Fruit fly (Drosophila melanogaster) whole organism, prepupa: ENCODE data around the gene CG31321.

Source experiments
- Blimp-1 ChIP-seq: fragments of 200-800 bp; sonication (Bioruptor generic); optimal IDR thresholded peaks from 3 replicates; lab custom pipeline; 2017; ENCODE audit warnings: missing biosample characterization, missing genetic modification characterization, mild to moderate bottlenecking, moderate library complexity, missing genetic modification reagents
- CG11294 ChIP-seq: fragments of 200-800 bp; sonication (Bioruptor generic); IDR thresholded peaks from 2 replicates; pipeline ENCODE4 v1.3.6; 2022; ENCODE audit warnings: missing biosample characterization, missing genetic modification characterization
- CG8319 ChIP-seq: fragments of 200-800 bp; sonication (Bioruptor generic); optimal IDR thresholded peaks from 3 replicates; lab custom pipeline; 2016; ENCODE audit warnings: missing biosample characterization, missing genetic modification characterization
- CG8632 ChIP-seq: fragments of 200-800 bp; sonication (Bioruptor generic); optimal IDR thresholded peaks from 3 replicates; lab custom pipeline; 2016; ENCODE audit warnings: missing biosample characterization, missing genetic modification characterization
- Eip93F ChIP-seq: fragments of 200-800 bp; sonication (Bioruptor generic); optimal IDR thresholded peaks from 2 replicates; lab custom pipeline; 2016; ENCODE audit warnings: missing biosample characterization, mild to moderate bottlenecking, missing genetic modification characterization
- Gug ChIP-seq: fragments of 200-800 bp; sonication (Bioruptor generic); IDR thresholded peaks from 2 replicates; pipeline ENCODE4 v1.3.6; 2022; ENCODE audit warnings: missing biosample characterization, missing genetic modification characterization
- Hr39 ChIP-seq: fragments of 200-800 bp; sonication (Bioruptor generic); optimal IDR thresholded peaks from 2 replicates; lab custom pipeline; 2016; ENCODE audit warnings: missing biosample characterization, missing genetic modification characterization
- Lpt ChIP-seq: fragments of 200-800 bp; sonication (Bioruptor generic); optimal IDR thresholded peaks from 3 replicates; lab custom pipeline; 2016; ENCODE audit warnings: missing biosample characterization, missing genetic modification characterization
- Met ChIP-seq: fragments of 200-800 bp; sonication (Bioruptor generic); optimal IDR thresholded peaks from 3 replicates; lab custom pipeline; 2016; ENCODE audit warnings: missing biosample characterization, missing genetic modification characterization
- OdsH ChIP-seq: fragments of 200-800 bp; sonication (Bioruptor generic); optimal IDR thresholded peaks from 3 replicates; lab custom pipeline; 2016; ENCODE audit warnings: missing biosample characterization, missing genetic modification characterization
- acj6 ChIP-seq: fragments of 200-800 bp; sonication (Bioruptor generic); optimal IDR thresholded peaks from 3 replicates; lab custom pipeline; 2016; ENCODE audit warnings: missing biosample characterization, missing genetic modification characterization
- dac ChIP-seq: fragments of 200-800 bp; sonication (Bioruptor generic); optimal IDR thresholded peaks from 2 replicates; lab custom pipeline; 2017; ENCODE audit warnings: missing biosample characterization, mild to moderate bottlenecking, missing genetic modification characterization
- esn ChIP-seq: fragments of 200-800 bp; sonication (Bioruptor generic); optimal IDR thresholded peaks from 2 replicates; lab custom pipeline; 2016; ENCODE audit warnings: missing biosample characterization, mild to moderate bottlenecking, missing genetic modification characterization, moderate library complexity
- salr ChIP-seq, 2 experiments: fragments of 200-800 bp; sonication (Bioruptor generic); optimal IDR thresholded peaks; 3 replicates each; lab custom pipeline; 2016 to 2018; ENCODE audit warnings: missing biosample characterization in 2 of 2, missing genetic modification characterization in 2 of 2, mild to moderate bottlenecking in 1 of 2

DNA sequence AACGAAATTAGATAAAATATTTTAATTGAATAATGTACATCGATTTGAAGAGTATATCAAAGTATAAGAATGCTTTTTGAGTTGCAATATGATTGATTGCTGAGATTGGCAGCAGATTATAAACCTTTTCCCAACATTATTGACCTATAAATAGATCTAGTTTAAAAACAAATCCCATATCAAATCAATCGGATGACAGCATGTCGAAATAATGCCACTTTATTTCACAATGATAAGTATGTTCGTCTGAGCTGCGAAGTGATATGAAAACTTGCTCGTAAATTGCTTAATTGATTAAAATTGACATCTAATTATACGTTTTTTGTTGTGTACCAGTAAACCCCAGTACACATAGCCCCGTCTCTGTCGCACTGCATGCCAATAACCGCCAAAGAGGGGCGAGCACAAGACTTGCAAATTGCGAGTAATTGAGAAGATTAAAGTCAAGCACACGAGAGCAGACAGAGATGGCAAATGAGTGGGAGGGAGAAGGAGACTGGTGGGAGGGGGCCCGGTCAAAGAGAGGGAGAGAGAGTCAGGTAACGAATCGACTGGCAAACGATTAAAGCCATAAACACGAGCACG, 27.0 kb upstream of the CG31321 start:
- TF ChIP-seq Hr39 (GFP tag; lab: Kevin White, UChicago), result peak; percentile 91
- TF ChIP-seq dac (GFP tag; lab: Kevin White, UChicago), result peak; percentile 66
- no peak for TF ChIP-seq Lpt
- no peak for TF ChIP-seq Blimp-1
- TF ChIP-seq CG8319, result peak; percentile 45
- no peak for TF ChIP-seq Eip93F (GFP tag; lab: Kevin White, UChicago)
- TF ChIP-seq CG8632 (GFP tag; lab: Kevin White, UChicago), result peak; percentile 77
- peak; percentile 81 for TF ChIP-seq acj6 (GFP tag; lab: Kevin White, UChicago)
- peak; percentile 33 to 75 for TF ChIP-seq salr (GFP tag; optimal IDR thresholded peaks at IDR 0.05; lab: Kevin White, UChicago)
- no peak for TF ChIP-seq CG11294 (GFP tag; lab: Robert Waterston, UW)
- TF ChIP-seq Met (GFP tag; lab: Kevin White, UChicago), result peak; percentile 84
- TF ChIP-seq OdsH (GFP tag; lab: Kevin White, UChicago), result peak; percentile 86
- TF ChIP-seq Gug, result no peak
- peak; percentile 87 for TF ChIP-seq esn
